Fruit fly (Drosophila melanogaster) whole organism: ENCODE measurements around the gene Amacr.

Experiments used
- CG8478 ChIP-seq: fragments of >200 bp; optimal IDR thresholded peaks from 2 replicates; lab custom pipeline; 2018; ENCODE audit warnings: inconsistent platforms
- Dll ChIP-seq: fragments of >200 bp; optimal IDR thresholded peaks from 2 replicates; lab custom pipeline; 2017
- pan ChIP-seq: fragments of >200 bp; optimal IDR thresholded peaks from 2 replicates; lab custom pipeline; 2017
- psq ChIP-seq: fragments of >200 bp; optimal IDR thresholded peaks from 2 replicates; lab custom pipeline; 2017
- usp ChIP-seq: fragments of >200 bp; optimal IDR thresholded peaks from 2 replicates; lab custom pipeline; 2017; ENCODE audit warnings: missing biosample characterization, missing genetic modification characterization, mixed read lengths

DNA sequence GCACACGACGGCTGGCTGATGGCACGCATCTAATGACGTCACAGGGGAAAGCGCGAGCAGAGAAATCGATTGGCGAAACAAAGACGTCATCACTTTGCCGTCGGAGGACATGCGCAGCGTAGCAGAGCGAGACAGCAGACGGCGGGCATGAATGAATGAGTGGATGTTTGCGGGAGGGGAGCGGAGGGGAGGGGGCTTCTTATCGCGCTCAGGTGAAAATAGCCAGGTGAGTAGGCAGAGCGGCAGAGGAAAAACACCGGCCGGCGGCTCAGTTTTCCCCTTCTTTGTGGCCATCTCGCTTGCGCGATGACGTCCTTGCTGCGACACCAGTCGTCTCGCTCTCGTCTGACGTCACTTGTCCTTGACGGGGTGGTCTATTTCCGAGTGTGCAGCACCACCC is 32.1 kb downstream of the Amacr start:
- no peak for TF ChIP-seq usp
- no peak for TF ChIP-seq CG8478 (lab: Kevin White, UChicago)
- TF ChIP-seq pan (lab: Kevin White, UChicago) = no peak
- TF ChIP-seq Dll = no peak
- no peak for TF ChIP-seq psq (lab: Kevin White, UChicago)
